Fruit fly (Drosophila melanogaster) whole organism, embryonic: Measurements from ENCODE around the gene papi.

Source experiments
- Atf-2 ChIP-seq: fragments of 200-800 bp; sonication (Bioruptor generic); optimal IDR thresholded peaks from 2 replicates; lab custom pipeline; 2016; ENCODE audit warnings: missing biosample characterization, missing genetic modification characterization
- Blimp-1 ChIP-seq: fragments of 200-800 bp; sonication (Bioruptor generic); optimal IDR thresholded peaks from 3 replicates; lab custom pipeline; 2018; ENCODE audit warnings: missing biosample characterization, missing genetic modification characterization, mild to moderate bottlenecking, moderate library complexity, missing genetic modification reagents
- CG10209 ChIP-seq: fragments of 200-800 bp; sonication (Bioruptor generic); optimal IDR thresholded peaks from 3 replicates; lab custom pipeline; 2017; ENCODE audit warnings: missing biosample characterization, mild to moderate bottlenecking, missing genetic modification characterization, missing genetic modification reagents
- CG10274 ChIP-seq: fragments of 200-800 bp; sonication (Bioruptor generic); optimal IDR thresholded peaks from 3 replicates; lab custom pipeline; 2017; ENCODE audit warnings: missing biosample characterization, mild to moderate bottlenecking, missing genetic modification characterization
- CG10366 ChIP-seq: fragments of 200-800 bp; sonication (Bioruptor generic); IDR thresholded peaks from 2 replicates; pipeline ENCODE4 v1.3.6; 2022; ENCODE audit warnings: missing biosample characterization, missing genetic modification characterization
- CG11695 ChIP-seq: fragments of 200-800 bp; sonication (Bioruptor generic); IDR thresholded peaks from 3 replicates; pipeline ENCODE4 v1.3.6; 2022; ENCODE audit warnings: missing biosample characterization, missing genetic modification characterization
- CG12236 ChIP-seq: fragments of 200-800 bp; sonication (Bioruptor generic); optimal IDR thresholded peaks from 2 replicates; lab custom pipeline; 2016; ENCODE audit warnings: missing biosample characterization, missing genetic modification characterization
- CG1233 ChIP-seq: fragments of 200-800 bp; sonication (Bioruptor generic); optimal IDR thresholded peaks from 4 replicates; lab custom pipeline; 2018; ENCODE audit warnings: missing biosample characterization, mild to moderate bottlenecking, missing genetic modification characterization
- CG18011 ChIP-seq: fragments of 200-800 bp; sonication (Bioruptor generic); optimal IDR thresholded peaks from 2 replicates; lab custom pipeline; 2017; ENCODE audit warnings: missing biosample characterization, missing genetic modification characterization, mild to moderate bottlenecking, moderate library complexity, missing genotype
- CG2199 ChIP-seq: fragments of 200-800 bp; sonication (Bioruptor generic); IDR thresholded peaks from 3 replicates; pipeline ENCODE4 v1.3.6; 2022; ENCODE audit warnings: missing biosample characterization, missing genetic modification characterization
- CG2889 ChIP-seq: fragments of 200-800 bp; sonication (Bioruptor generic); IDR thresholded peaks from 3 replicates; pipeline ENCODE4 v1.3.6; 2022; ENCODE audit warnings: missing biosample characterization, missing genetic modification characterization
- CG3065 ChIP-seq: fragments of 200-800 bp; sonication (Bioruptor generic); optimal IDR thresholded peaks from 2 replicates; lab custom pipeline; 2016; ENCODE audit warnings: missing biosample characterization, missing genetic modification characterization
- CG3163 ChIP-seq: fragments of 200-800 bp; sonication (Bioruptor generic); optimal IDR thresholded peaks from 3 replicates; lab custom pipeline; 2016; ENCODE audit warnings: missing biosample characterization, missing genetic modification characterization
- CG33213 ChIP-seq: fragments of 200-800 bp; sonication (Bioruptor generic); optimal IDR thresholded peaks from 3 replicates; lab custom pipeline; 2016; ENCODE audit warnings: missing biosample characterization, missing genetic modification characterization
- CG34422 ChIP-seq: fragments of 200-800 bp; sonication (Bioruptor generic); IDR thresholded peaks from 3 replicates; pipeline ENCODE4 v1.3.6; 2022; ENCODE audit warnings: missing biosample characterization, missing genetic modification characterization
- CG5180 ChIP-seq: fragments of 200-800 bp; sonication (Bioruptor generic); optimal IDR thresholded peaks from 3 replicates; lab custom pipeline; 2017; ENCODE audit warnings: missing biosample characterization, missing genetic modification characterization, mild to moderate bottlenecking, moderate library complexity, missing genetic modification reagents
- CG5245 ChIP-seq: fragments of 200-800 bp; sonication (Bioruptor generic); optimal IDR thresholded peaks from 3 replicates; lab custom pipeline; 2016; ENCODE audit warnings: missing biosample characterization, missing genetic modification characterization
- CG6175 ChIP-seq: fragments of 200-800 bp; sonication (Bioruptor generic); IDR thresholded peaks from 3 replicates; pipeline ENCODE4 v1.3.6; 2022; ENCODE audit warnings: missing biosample characterization, missing genetic modification characterization
- CG6654 ChIP-seq: fragments of 200-800 bp; sonication (Bioruptor generic); optimal IDR thresholded peaks from 2 replicates; lab custom pipeline; 2017; ENCODE audit warnings: missing biosample characterization, mild to moderate bottlenecking, missing genetic modification characterization
- CG8478 ChIP-seq: fragments of >200 bp; optimal IDR thresholded peaks from 2 replicates; lab custom pipeline; 2018
- CG9727 ChIP-seq: fragments of 200-800 bp; sonication (Bioruptor generic); optimal IDR thresholded peaks from 3 replicates; lab custom pipeline; 2017; ENCODE audit warnings: missing biosample characterization, mild to moderate bottlenecking, missing genetic modification characterization
- CoRest ChIP-seq: fragments of 200-800 bp; sonication (Bioruptor generic); optimal IDR thresholded peaks from 3 replicates; lab custom pipeline; 2018; ENCODE audit warnings: missing biosample characterization, mild to moderate bottlenecking, missing genetic modification characterization, moderate library complexity
- Deaf1 ChIP-seq: fragments of 200-800 bp; optimal IDR thresholded peaks from 3 replicates; lab custom pipeline; 2019; ENCODE audit warnings: missing biosample characterization, mild to moderate bottlenecking, missing genetic modification characterization, moderate library complexity
- HmgD ChIP-seq: fragments of 200-800 bp; sonication (Bioruptor generic); optimal IDR thresholded peaks from 3 replicates; lab custom pipeline; 2016; ENCODE audit warnings: missing biosample characterization, missing genetic modification characterization
- Med ChIP-seq: fragments of 200-800 bp; sonication (Bioruptor generic); peaks from one replicate; lab custom pipeline; 2016; ENCODE audit warnings: missing biosample characterization, missing genetic modification characterization, mild to moderate bottlenecking, inconsistent platforms, moderate library complexity
- NC2α ChIP-seq: fragments of 200-800 bp; sonication (Bioruptor generic); optimal IDR thresholded peaks from 2 replicates; lab custom pipeline; 2016; ENCODE audit warnings: missing biosample characterization, missing genetic modification characterization
- Nf-YC ChIP-seq: fragments of 200-800 bp; optimal IDR thresholded peaks from 3 replicates; lab custom pipeline; 2019; ENCODE audit warnings: missing biosample characterization, mild to moderate bottlenecking, missing genetic modification characterization, moderate library complexity
- Oli ChIP-seq: fragments of 200-800 bp; sonication (Bioruptor generic); optimal IDR thresholded peaks from 2 replicates; lab custom pipeline; 2018; ENCODE audit warnings: missing biosample characterization, mild to moderate bottlenecking, missing genetic modification characterization, moderate library complexity
- Optix ChIP-seq: fragments of 200-800 bp; sonication (Bioruptor generic); IDR thresholded peaks from 3 replicates; pipeline ENCODE4 v1.3.6; 2022; ENCODE audit warnings: missing biosample characterization, missing genetic modification characterization
- Xbp1 ChIP-seq: fragments of 200-800 bp; sonication (Bioruptor generic); optimal IDR thresholded peaks from 3 replicates; lab custom pipeline; 2016; ENCODE audit warnings: missing biosample characterization, mild to moderate bottlenecking, missing genetic modification characterization
- Xrp1 ChIP-seq: fragments of 200-800 bp; sonication (Bioruptor generic); IDR thresholded peaks from 2 replicates; pipeline ENCODE4 v1.3.6; 2022; ENCODE audit warnings: missing biosample characterization, missing genetic modification characterization
- YL-1 ChIP-seq: fragments of 200-800 bp; sonication (Bioruptor generic); optimal IDR thresholded peaks from 3 replicates; lab custom pipeline; 2017; ENCODE audit warnings: missing biosample characterization, mild to moderate bottlenecking, missing genetic modification characterization
- al ChIP-seq: fragments of 200-800 bp; sonication (Bioruptor generic); IDR thresholded peaks from 2 replicates; pipeline ENCODE4 v1.3.6; 2022; ENCODE audit warnings: missing biosample characterization, missing genetic modification characterization
- croc ChIP-seq: fragments of 200-800 bp; sonication (Bioruptor generic); conservative IDR thresholded peaks from 3 replicates; pipeline ENCODE4 v1.3.6; 2022; ENCODE audit warnings: missing biosample characterization, missing genetic modification characterization
- danr ChIP-seq: fragments of 200-800 bp; sonication (Bioruptor generic); IDR thresholded peaks from 2 replicates; pipeline ENCODE4 v1.3.6; 2022; ENCODE audit warnings: missing biosample characterization, missing genetic modification characterization
- ftz-f1 ChIP-seq: fragments of 200-800 bp; sonication (Bioruptor generic); optimal IDR thresholded peaks from 2 replicates; lab custom pipeline; 2016; ENCODE audit warnings: missing biosample characterization, missing genetic modification characterization
- hth ChIP-seq: fragments of >200 bp; optimal IDR thresholded peaks from 2 replicates; lab custom pipeline; 2017; ENCODE audit warnings: inconsistent platforms
- jumu ChIP-seq: fragments of 200-800 bp; sonication (Bioruptor generic); optimal IDR thresholded peaks from 3 replicates; lab custom pipeline; 2016; ENCODE audit warnings: missing biosample characterization, missing genetic modification characterization
- mirr ChIP-seq: fragments of 200-800 bp; sonication (Bioruptor generic); optimal IDR thresholded peaks from 3 replicates; lab custom pipeline; 2018; ENCODE audit warnings: missing biosample characterization, mild to moderate bottlenecking, missing genetic modification characterization
- nau ChIP-seq: fragments of 200-800 bp; sonication (Bioruptor generic); optimal IDR thresholded peaks from 3 replicates; lab custom pipeline; 2017; ENCODE audit warnings: missing biosample characterization, mild to moderate bottlenecking, missing genetic modification characterization, missing genetic modification reagents
- nerfin-1 ChIP-seq: fragments of 200-800 bp; sonication (Bioruptor generic); optimal IDR thresholded peaks from 3 replicates; lab custom pipeline; 2019; ENCODE audit warnings: missing biosample characterization, mild to moderate bottlenecking, missing genetic modification characterization, moderate library complexity
- odd ChIP-seq: fragments of 200-800 bp; sonication (Bioruptor generic); optimal IDR thresholded peaks from 2 replicates; lab custom pipeline; 2017; ENCODE audit warnings: missing biosample characterization, mild to moderate bottlenecking, missing genetic modification characterization
- org-1 ChIP-seq: fragments of 200-800 bp; sonication (Bioruptor generic); optimal IDR thresholded peaks from 2 replicates; lab custom pipeline; 2017; ENCODE audit warnings: missing biosample characterization, missing genetic modification characterization
- salm ChIP-seq: fragments of 200-800 bp; sonication (Bioruptor generic); optimal IDR thresholded peaks from 2 replicates; lab custom pipeline; 2018; ENCODE audit warnings: missing biosample characterization, mild to moderate bottlenecking, missing genetic modification characterization
- slou ChIP-seq: fragments of 200-800 bp; sonication (Bioruptor generic); optimal IDR thresholded peaks from 3 replicates; lab custom pipeline; 2016; ENCODE audit warnings: missing biosample characterization, missing genetic modification characterization
- ssp ChIP-seq: fragments of 200-800 bp; sonication (Bioruptor generic); IDR thresholded peaks from 2 replicates; pipeline ENCODE4 v1.3.6; 2022; ENCODE audit warnings: missing biosample characterization, missing genetic modification characterization
- toy ChIP-seq: fragments of 200-800 bp; sonication (Bioruptor generic); IDR thresholded peaks from 2 replicates; pipeline ENCODE4 v1.3.6; 2022; ENCODE audit warnings: missing biosample characterization, missing genetic modification characterization
- trem ChIP-seq: fragments of 200-800 bp; optimal IDR thresholded peaks from 3 replicates; lab custom pipeline; 2019; ENCODE audit warnings: missing biosample characterization, mild to moderate bottlenecking, missing genetic modification characterization, moderate library complexity
- tup ChIP-seq: fragments of 200-800 bp; sonication (Bioruptor generic); optimal IDR thresholded peaks from 2 replicates; lab custom pipeline; 2016; ENCODE audit warnings: missing biosample characterization, mild to moderate bottlenecking, missing genetic modification characterization, moderate library complexity
- twi ChIP-seq: fragments of 200-800 bp; optimal IDR thresholded peaks from 2 replicates; lab custom pipeline; 2019; ENCODE audit warnings: missing biosample characterization, mild to moderate bottlenecking, missing genetic modification characterization, moderate library complexity
- zfh2 ChIP-seq: fragments of 200-800 bp; sonication (Bioruptor generic); optimal IDR thresholded peaks from 2 replicates; lab custom pipeline; 2016; ENCODE audit warnings: missing biosample characterization, missing genetic modification characterization

papi gene

DNA sequence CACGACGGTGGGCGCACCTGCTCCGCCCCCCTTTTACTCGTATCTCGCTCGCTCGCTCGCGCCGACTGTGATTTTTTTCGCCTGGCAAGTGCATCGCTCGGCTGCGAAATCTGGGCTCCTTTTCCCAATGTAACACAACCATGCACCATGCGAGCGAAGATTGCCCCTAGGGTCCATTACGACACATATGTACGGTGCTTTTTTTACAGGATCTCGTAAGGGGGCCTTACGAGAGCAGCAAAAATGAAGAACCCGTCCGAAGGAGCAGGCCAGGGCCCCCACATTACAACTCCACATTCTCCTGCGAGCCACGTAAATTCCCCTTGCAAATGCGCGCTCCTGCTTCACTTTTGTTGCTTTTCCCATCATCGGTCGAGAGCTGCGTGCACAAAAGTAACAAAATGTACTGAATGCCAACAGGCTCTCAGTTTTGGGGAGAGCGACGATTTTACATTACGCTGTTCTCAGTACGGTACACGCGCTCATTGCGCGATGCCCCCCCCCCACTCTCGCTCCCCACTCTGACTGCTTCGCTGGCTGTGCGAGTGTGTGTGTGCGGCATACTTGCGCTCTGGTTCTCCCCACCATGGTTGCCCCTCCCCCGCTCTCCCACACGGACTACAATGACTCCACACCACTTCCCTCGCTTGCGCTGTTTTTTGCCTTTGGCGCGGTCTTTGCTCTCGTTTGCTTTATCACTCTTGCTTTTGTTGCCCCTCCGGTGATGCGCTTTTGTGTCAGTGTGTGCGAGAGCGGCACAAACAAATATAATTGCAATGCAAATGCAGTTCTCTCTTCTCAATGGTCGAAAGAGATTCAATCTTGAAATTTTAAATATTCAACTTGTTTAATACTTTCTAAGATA lies 17.5 kb upstream of the papi start (continued):
- TF ChIP-seq Deaf1 (tag; lab: Kevin White, UChicago) (peak; percentile 53), nerfin-1 (no peak), Oli (tag; lab: Kevin White, UChicago) (no peak), Atf-2 (GFP tag; lab: Kevin White, UChicago) (no peak), jumu (no peak), nau (no peak), CG10209 (GFP tag; lab: Kevin White, UChicago) (no peak), ftz-f1 (peak; percentile 73), CG34422 (GFP tag; lab: Robert Waterston, UW) (peak; percentile 69; the same call in 1 of the 3 replicates), CG8478 (lab: Kevin White, UChicago) (no peak), CG2889 (GFP tag; lab: Robert Waterston, UW) (no peak), CG18011 (GFP tag; lab: Kevin White, UChicago) (no peak), toy (GFP tag; lab: Robert Waterston, UW) (no peak), Xrp1 (GFP tag; lab: Robert Waterston, UW) (0 out of 2 replicates have a peak, but pooled peaks have one; percentile 6), NC2α (GFP tag; lab: Kevin White, UChicago) (no peak), CG5180 (GFP tag; lab: Kevin White, UChicago) (peak; percentile 32), HmgD (GFP tag; lab: Kevin White, UChicago) (no peak), CG11695 (GFP tag; lab: Robert Waterston, UW) (no peak), YL-1 (GFP tag; lab: Kevin White, UChicago) (no peak), CG33213 (GFP tag; lab: Kevin White, UChicago) (no peak), slou (GFP tag; lab: Kevin White, UChicago) (no peak), CG3163 (GFP tag; lab: Kevin White, UChicago) (no peak), CG5245 (no peak), twi (no peak), hth (lab: Kevin White, UChicago) (no peak), CG9727 (GFP tag; lab: Kevin White, UChicago) (no peak), trem (tag; lab: Kevin White, UChicago) (no peak), salm (tag; lab: Kevin White, UChicago) (no peak), Optix (no peak), Blimp-1 (GFP tag; lab: Kevin White, UChicago) (peak; percentile 87), Nf-YC (tag; lab: Kevin White, UChicago) (peak; percentile 57), CG12236 (no peak), CG10366 (GFP tag; lab: Robert Waterston, UW) (no peak), CoRest (peak; percentile 0), Xbp1 (GFP tag; lab: Kevin White, UChicago) (no peak), org-1 (GFP tag; lab: Kevin White, UChicago) (no peak), odd (GFP tag; lab: Kevin White, UChicago) (no peak), danr (GFP tag; lab: Robert Waterston, UW) (no peak), croc (GFP tag; lab: Robert Waterston, UW) (no peak), CG2199 (GFP tag; lab: Robert Waterston, UW) (peak; percentile 85; the same call in 2 of the 3 replicates), Med (GFP tag; lab: Kevin White, UChicago) (peak; percentile 21), ssp (GFP tag; lab: Robert Waterston, UW) (no peak), al (GFP tag; lab: Robert Waterston, UW) (no peak), zfh2 (no peak), CG6654 (GFP tag; lab: Kevin White, UChicago) (no peak), CG1233 (GFP tag; lab: Kevin White, UChicago) (no peak), CG3065 (GFP tag; lab: Kevin White, UChicago) (no peak), tup (GFP tag; lab: Kevin White, UChicago) (no peak), mirr (GFP tag; lab: Kevin White, UChicago) (peak; percentile 3), CG6175 (GFP tag; lab: Robert Waterston, UW) (peak; percentile 53; the same call in 1 of the 3 replicates), CG10274 (GFP tag; lab: Kevin White, UChicago) (no peak)
